Fruit fly (Drosophila melanogaster) whole organism, embryonic: ENCODE results near the gene CG3984.

Experiments used
- Atf6 ChIP-seq: fragments of 200-800 bp; sonication (Bioruptor generic); IDR thresholded peaks from 2 replicates; pipeline ENCODE4 v1.3.6; 2022; ENCODE audit warnings: missing biosample characterization, missing genetic modification characterization
- CG10147 ChIP-seq: fragments of 200-800 bp; sonication (Bioruptor generic); optimal IDR thresholded peaks from 2 replicates; lab custom pipeline; 2019; ENCODE audit warnings: missing biosample characterization, mild to moderate bottlenecking, missing genetic modification characterization, moderate library complexity
- CG12219 ChIP-seq: fragments of 200-800 bp; sonication (Bioruptor generic); optimal IDR thresholded peaks from 3 replicates; lab custom pipeline; 2018; ENCODE audit warnings: missing biosample characterization, mild to moderate bottlenecking, missing genetic modification characterization
- CG12391 ChIP-seq: fragments of 200-800 bp; sonication (Bioruptor generic); optimal IDR thresholded peaks from 3 replicates; lab custom pipeline; 2018; ENCODE audit warnings: missing biosample characterization, mild to moderate bottlenecking, missing genetic modification characterization, moderate library complexity
- CG1603 ChIP-seq: fragments of 200-800 bp; sonication (Bioruptor generic); optimal IDR thresholded peaks from 2 replicates; lab custom pipeline; 2019; ENCODE audit warnings: missing biosample characterization, mild to moderate bottlenecking, missing genetic modification characterization, moderate library complexity
- CG17359 ChIP-seq: fragments of 200-800 bp; sonication (Bioruptor generic); optimal IDR thresholded peaks from 3 replicates; lab custom pipeline; 2018; ENCODE audit warnings: missing biosample characterization, mild to moderate bottlenecking, missing genetic modification characterization, moderate library complexity
- CG17385 ChIP-seq: fragments of 200-800 bp; sonication (Bioruptor generic); optimal IDR thresholded peaks from 3 replicates; lab custom pipeline; 2018; ENCODE audit warnings: missing biosample characterization, mild to moderate bottlenecking, missing genetic modification characterization
- CG17829 ChIP-seq: fragments of 200-800 bp; optimal IDR thresholded peaks from 2 replicates; lab custom pipeline; 2019; ENCODE audit warnings: missing biosample characterization, mild to moderate bottlenecking, missing genetic modification characterization, moderate library complexity
- CG18599 ChIP-seq: fragments of 200-800 bp; sonication (Bioruptor generic); optimal IDR thresholded peaks from 3 replicates; lab custom pipeline; 2017; ENCODE audit warnings: missing biosample characterization, missing genetic modification characterization, mild to moderate bottlenecking, moderate library complexity, missing genetic modification reagents
- CG2678 ChIP-seq: fragments of 200-800 bp; sonication (Bioruptor generic); optimal IDR thresholded peaks from 3 replicates; lab custom pipeline; 2019; ENCODE audit warnings: missing biosample characterization, mild to moderate bottlenecking, missing genetic modification characterization, moderate library complexity
- CG3065 ChIP-seq: fragments of 200-800 bp; sonication (Bioruptor generic); optimal IDR thresholded peaks from 2 replicates; lab custom pipeline; 2016; ENCODE audit warnings: missing biosample characterization, missing genetic modification characterization
- CG32532 ChIP-seq: fragments of 200-800 bp; sonication (Bioruptor generic); IDR thresholded peaks from 2 replicates; pipeline ENCODE4 v1.3.6; 2022; ENCODE audit warnings: missing biosample characterization, missing genetic modification characterization
- CG3281 ChIP-seq: fragments of 200-800 bp; sonication (Bioruptor generic); optimal IDR thresholded peaks from 3 replicates; lab custom pipeline; 2017; ENCODE audit warnings: missing biosample characterization, mild to moderate bottlenecking, missing genetic modification characterization
- CG8478 ChIP-seq: fragments of >200 bp; optimal IDR thresholded peaks from 2 replicates; lab custom pipeline; 2018
- CG9817 ChIP-seq: fragments of 200-800 bp; sonication (Bioruptor generic); optimal IDR thresholded peaks from 2 replicates; lab custom pipeline; 2018; ENCODE audit warnings: missing biosample characterization, mild to moderate bottlenecking, missing genetic modification characterization, moderate library complexity
- D ChIP-seq, 2 experiments: fragments of 200-800 bp in 1 of 2; fragments of >200 bp in 1 of 2; sonication (Bioruptor generic) in 1 of 2; optimal IDR thresholded peaks; 2 replicates in 1 of 2; 3 replicates in 1 of 2; lab custom pipeline; 2017; ENCODE audit warnings: mild to moderate bottlenecking in 1 of 2, missing biosample characterization in 1 of 2, missing genetic modification characterization in 1 of 2, missing genetic modification reagents in 1 of 2
- Dek ChIP-seq: fragments of 200-800 bp; sonication (Bioruptor generic); optimal IDR thresholded peaks from 3 replicates; lab custom pipeline; 2019; ENCODE audit warnings: missing biosample characterization, mild to moderate bottlenecking, missing genetic modification characterization, moderate library complexity
- E2f2 ChIP-seq: fragments of 200-800 bp; sonication (Bioruptor generic); IDR thresholded peaks from 2 replicates; pipeline ENCODE4 v1.3.6; 2022; ENCODE audit warnings: missing biosample characterization, missing genetic modification characterization
- Gug ChIP-seq: fragments of 200-800 bp; sonication (Bioruptor generic); IDR thresholded peaks from 4 replicates; pipeline ENCODE4 v1.3.6; 2022; ENCODE audit warnings: missing biosample characterization, missing genetic modification characterization
- Hand ChIP-seq: fragments of 200-800 bp; sonication (Bioruptor generic); optimal IDR thresholded peaks from 2 replicates; lab custom pipeline; 2017; ENCODE audit warnings: mild to moderate bottlenecking, missing biosample characterization, missing genetic modification reagents, missing genetic modification characterization
- Hr51 ChIP-seq, 2 experiments: fragments of 200-800 bp; sonication (Bioruptor generic); optimal IDR thresholded peaks; 2 replicates in 1 of 2; 3 replicates in 1 of 2; lab custom pipeline; 2016 to 2018; ENCODE audit warnings: missing biosample characterization in 2 of 2, missing genetic modification characterization in 2 of 2, mild to moderate bottlenecking in 1 of 2, moderate library complexity in 1 of 2
- Meics ChIP-seq: fragments of 200-800 bp; sonication (Bioruptor generic); optimal IDR thresholded peaks from 2 replicates; lab custom pipeline; 2017; ENCODE audit warnings: missing biosample characterization, mild to moderate bottlenecking, missing genetic modification characterization
- NC2α ChIP-seq: fragments of 200-800 bp; sonication (Bioruptor generic); optimal IDR thresholded peaks from 2 replicates; lab custom pipeline; 2016; ENCODE audit warnings: missing biosample characterization, missing genetic modification characterization
- NK7.1 ChIP-seq: fragments of 200-800 bp; sonication (Bioruptor generic); optimal IDR thresholded peaks from 3 replicates; lab custom pipeline; 2016; ENCODE audit warnings: missing biosample characterization, missing genetic modification characterization
- Pdp1 ChIP-seq, 2 experiments: fragments of 200-800 bp; sonication (Bioruptor generic); optimal IDR thresholded peaks; 3 replicates each; lab custom pipeline; 2016; ENCODE audit warnings: missing biosample characterization in 2 of 2, missing genetic modification characterization in 2 of 2, mild to moderate bottlenecking in 1 of 2, moderate library complexity in 1 of 2
- Sin3A ChIP-seq: fragments of >200 bp; optimal IDR thresholded peaks from 2 replicates; lab custom pipeline; 2018
- Trl ChIP-seq, 3 experiments: fragments of >200 bp in 2 of 3; fragments of 200-800 bp in 1 of 3; sonication (Bioruptor generic) in 1 of 3; optimal IDR thresholded peaks; 2 replicates in 1 of 3; 3 replicates in 2 of 3; lab custom pipeline; 2016 to 2017; ENCODE audit warnings: missing biosample characterization in 1 of 3, missing genetic modification characterization in 1 of 3
- Xbp1 ChIP-seq: fragments of 200-800 bp; sonication (Bioruptor generic); optimal IDR thresholded peaks from 3 replicates; lab custom pipeline; 2016; ENCODE audit warnings: missing biosample characterization, mild to moderate bottlenecking, missing genetic modification characterization
- bbx ChIP-seq: fragments of 200-800 bp; sonication (Bioruptor generic); IDR thresholded peaks from 2 replicates; pipeline ENCODE4 v1.3.6; 2022; ENCODE audit warnings: missing biosample characterization, missing genetic modification characterization; ENCODE audit not compliant: partially characterized antibody
- dpn ChIP-seq, 2 experiments: fragments of 200-800 bp; sonication (Bioruptor generic); optimal IDR thresholded peaks; 3 replicates each; lab custom pipeline; 2016; ENCODE audit warnings: missing biosample characterization in 2 of 2, missing genetic modification characterization in 2 of 2
- eve ChIP-seq, 2 experiments: fragments of >200 bp; optimal IDR thresholded peaks; 2 replicates each; lab custom pipeline; 2017; ENCODE audit warnings: missing biosample characterization in 2 of 2, missing genetic modification characterization in 2 of 2
- gem ChIP-seq: fragments of 200-800 bp; sonication (Bioruptor generic); optimal IDR thresholded peaks from 2 replicates; lab custom pipeline; 2019; ENCODE audit warnings: missing biosample characterization, mild to moderate bottlenecking, missing genetic modification characterization, moderate library complexity
- grau ChIP-seq: fragments of 200-800 bp; optimal IDR thresholded peaks from 3 replicates; lab custom pipeline; 2019; ENCODE audit warnings: missing biosample characterization, mild to moderate bottlenecking, missing genetic modification characterization, moderate library complexity
- hkb ChIP-seq, 2 experiments: fragments of 200-800 bp in 1 of 2; fragments of >200 bp in 1 of 2; sonication (Bioruptor generic) in 1 of 2; IDR thresholded peaks in 1 of 2; optimal IDR thresholded peaks in 1 of 2; 2 replicates each; pipeline versions ENCODE4 v1.3.6 to Lab custom; 2017 to 2022; ENCODE audit warnings: missing biosample characterization in 1 of 2, missing genetic modification characterization in 1 of 2
- ind ChIP-seq: fragments of 200-800 bp; sonication (Bioruptor generic); optimal IDR thresholded peaks from 3 replicates; lab custom pipeline; 2016; ENCODE audit warnings: missing biosample characterization, missing genetic modification characterization
- lab ChIP-seq: fragments of 200-800 bp; sonication (Bioruptor generic); optimal IDR thresholded peaks from 3 replicates; lab custom pipeline; 2017; ENCODE audit warnings: missing biosample characterization, missing genetic modification characterization, mild to moderate bottlenecking, moderate library complexity, missing genetic modification reagents
- mam ChIP-seq: fragments of 200-800 bp; sonication (Bioruptor generic); optimal IDR thresholded peaks from 3 replicates; lab custom pipeline; 2016; ENCODE audit warnings: missing biosample characterization, missing genetic modification characterization
- onecut ChIP-seq: fragments of 200-800 bp; sonication (Bioruptor generic); IDR thresholded peaks from 2 replicates; pipeline ENCODE4 v1.3.6; 2022; ENCODE audit warnings: missing biosample characterization, missing genetic modification characterization
- ranshi ChIP-seq: fragments of 200-800 bp; sonication (Bioruptor generic); IDR thresholded peaks from 2 replicates; pipeline ENCODE4 v1.3.6; 2022; ENCODE audit warnings: missing biosample characterization, missing genetic modification characterization
- ro ChIP-seq: fragments of 200-800 bp; sonication (Bioruptor generic); IDR thresholded peaks from 2 replicates; pipeline ENCODE4 v1.3.6; 2022; ENCODE audit warnings: missing biosample characterization, missing genetic modification characterization
- row ChIP-seq: fragments of 200-800 bp; sonication (Bioruptor generic); IDR thresholded peaks from 3 replicates; pipeline ENCODE4 v1.3.6; 2022; ENCODE audit warnings: missing biosample characterization, missing genetic modification characterization
- scrt ChIP-seq: fragments of 200-800 bp; sonication (Bioruptor generic); optimal IDR thresholded peaks from 2 replicates; lab custom pipeline; 2018; ENCODE audit warnings: missing biosample characterization, mild to moderate bottlenecking, missing genetic modification characterization, moderate library complexity
- slbo ChIP-seq: fragments of 200-800 bp; sonication (Bioruptor generic); IDR thresholded peaks from 2 replicates; pipeline ENCODE4 v1.3.6; 2022; ENCODE audit warnings: missing biosample characterization, missing genetic modification characterization
- slou ChIP-seq: fragments of 200-800 bp; sonication (Bioruptor generic); optimal IDR thresholded peaks from 3 replicates; lab custom pipeline; 2016; ENCODE audit warnings: missing biosample characterization, missing genetic modification characterization
- so ChIP-seq: fragments of 200-800 bp; sonication (Bioruptor generic); IDR thresholded peaks from 3 replicates; pipeline ENCODE4 v1.3.6; 2022; ENCODE audit warnings: missing biosample characterization, missing genetic modification characterization
- stc ChIP-seq: fragments of 200-800 bp; sonication (Bioruptor generic); IDR thresholded peaks from 2 replicates; pipeline ENCODE4 v1.3.6; 2022; ENCODE audit warnings: missing biosample characterization, missing genetic modification characterization
- sug ChIP-seq: fragments of 200-800 bp; optimal IDR thresholded peaks from 2 replicates; lab custom pipeline; 2019; ENCODE audit warnings: missing biosample characterization, mild to moderate bottlenecking, missing genetic modification characterization, moderate library complexity
- tna ChIP-seq: fragments of 200-800 bp; sonication (Bioruptor generic); IDR thresholded peaks from 2 replicates; pipeline ENCODE4 v1.3.6; 2022; ENCODE audit warnings: missing biosample characterization, missing genetic modification characterization; ENCODE audit not compliant: partially characterized antibody
- usp ChIP-seq: fragments of >200 bp; optimal IDR thresholded peaks from 2 replicates; lab custom pipeline; 2017; ENCODE audit warnings: missing biosample characterization, missing genetic modification characterization

CG3984 gene

dm6 chr3R:15119730-15120129 is 17.2 kb upstream of the CG3984 start (continued):
- no peak for TF ChIP-seq D (optimal IDR thresholded peaks at IDR 0.05; lab: Kevin White, UChicago)
- TF ChIP-seq D (GFP tag; optimal IDR thresholded peaks at IDR 0.05; lab: Kevin White, UChicago): no peak
- no peak for TF ChIP-seq Trl (optimal IDR thresholded peaks at IDR 0.05; lab: Kevin White, UChicago)
- no peak for TF ChIP-seq Trl (GFP tag; optimal IDR thresholded peaks at IDR 0.05; lab: Kevin White, UChicago)
- TF ChIP-seq NC2α (GFP tag; lab: Kevin White, UChicago): no peak
- no peak for TF ChIP-seq E2f2 (GFP tag; lab: Robert Waterston, UW)
- TF ChIP-seq CG12391 (tag; lab: Kevin White, UChicago): peak; percentile 29
- peak; percentile 17 for TF ChIP-seq CG10147 (GFP tag; lab: Kevin White, UChicago)
- peak; percentile 3 for TF ChIP-seq sug (tag; lab: Kevin White, UChicago)
- TF ChIP-seq Hr51 (GFP tag; optimal IDR thresholded peaks at IDR 0.05; lab: Kevin White, UChicago): peak in 1 of 2 experiments; percentile 45
- TF ChIP-seq CG17359 (tag; lab: Kevin White, UChicago): peak; percentile 34
- peak; percentile 12 to 14 for TF ChIP-seq dpn (GFP tag; optimal IDR thresholded peaks at IDR 0.05; lab: Kevin White, UChicago)
- TF ChIP-seq stc (GFP tag; lab: Robert Waterston, UW): no peak
- TF ChIP-seq bbx: no peak
- TF ChIP-seq Meics: peak; percentile 49
- peak; percentile 65 for TF ChIP-seq row (GFP tag; lab: Robert Waterston, UW)
- no peak for TF ChIP-seq onecut
- no peak for TF ChIP-seq tna (GFP tag; lab: Robert Waterston, UW)
- TF ChIP-seq slou (GFP tag; lab: Kevin White, UChicago): no peak
- TF ChIP-seq so (GFP tag; lab: Robert Waterston, UW): no peak
- TF ChIP-seq CG1603 (tag; lab: Kevin White, UChicago): peak; percentile 25
- no peak for TF ChIP-seq CG17829
- peak; percentile 8 for TF ChIP-seq scrt (GFP tag; lab: Kevin White, UChicago)
- no peak for TF ChIP-seq Atf6 (GFP tag; lab: Robert Waterston, UW)
- TF ChIP-seq Xbp1: peak; percentile 40
- TF ChIP-seq NK7.1 (GFP tag; lab: Kevin White, UChicago): no peak
- TF ChIP-seq slbo: peak; percentile 59
- peak; percentile 1 for TF ChIP-seq CG12219 (GFP tag; lab: Kevin White, UChicago)
- TF ChIP-seq CG3281 (GFP tag; lab: Kevin White, UChicago): peak; percentile 30
- peak; percentile 66 for TF ChIP-seq lab (GFP tag; lab: Kevin White, UChicago)
- TF ChIP-seq gem (tag; lab: Kevin White, UChicago): peak; percentile 56
- TF ChIP-seq CG17385 (GFP tag; lab: Kevin White, UChicago): peak; percentile 17
- peak; percentile 81 for TF ChIP-seq CG18599 (GFP tag; lab: Kevin White, UChicago)
- TF ChIP-seq ro (GFP tag; lab: Robert Waterston, UW): no peak
- peak; percentile 58 for TF ChIP-seq Hand (GFP tag; lab: Kevin White, UChicago)
- TF ChIP-seq CG8478 (lab: Kevin White, UChicago): no peak
- peak in 1 of 2 experiments; percentile 21 for TF ChIP-seq eve (GFP tag; optimal IDR thresholded peaks at IDR 0.05; lab: Kevin White, UChicago)
- TF ChIP-seq CG3065 (GFP tag; lab: Kevin White, UChicago): no peak
- TF ChIP-seq CG32532 (GFP tag; lab: Robert Waterston, UW): peak; percentile 46; the same call in 1 of the 2 replicates
- peak; percentile 60 for TF ChIP-seq CG2678 (tag; lab: Kevin White, UChicago)
- TF ChIP-seq Sin3A: no peak
- TF ChIP-seq ind (GFP tag; lab: Kevin White, UChicago): peak; percentile 11
- TF ChIP-seq CG9817 (tag; lab: Kevin White, UChicago): peak; percentile 46
- TF ChIP-seq grau (tag; lab: Kevin White, UChicago): peak; percentile 77
- TF ChIP-seq ranshi (GFP tag; lab: Robert Waterston, UW): peak; percentile 28; the same call in 1 of the 2 replicates
- TF ChIP-seq Dek (tag; lab: Kevin White, UChicago): peak; percentile 23
- no peak for TF ChIP-seq hkb (optimal IDR thresholded peaks at IDR 0.05; lab: Kevin White, UChicago)
- TF ChIP-seq hkb (GFP tag; IDR thresholded peaks at IDR 0.05; lab: Robert Waterston, UW): peak; percentile 9; the same call in 1 of the 2 replicates
- no peak for TF ChIP-seq usp (GFP tag; lab: Kevin White, UChicago)
- TF ChIP-seq Pdp1 (GFP tag; optimal IDR thresholded peaks at IDR 0.05; lab: Kevin White, UChicago): peak in 1 of 2 experiments; percentile 25
- TF ChIP-seq mam: peak; percentile 26
- TF ChIP-seq Gug (GFP tag; lab: Robert Waterston, UW): 0 out of 4 replicates have a peak, but pooled peaks have one; percentile 28
